Worm (Caenorhabditis elegans) whole organism, L2 larva: ENCODE measurements around the gene D2045.9.

Experiments used
- C34F6.9 ChIP-seq: fragments of 150-350 bp; optimal IDR thresholded peaks from 2 replicates; lab custom pipeline; 2014; ENCODE audit warnings: missing biosample characterization, missing genetic modification characterization
- F13H6.1 ChIP-seq: sonication (generic microtip); optimal IDR thresholded peaks from 2 replicates; lab custom pipeline; 2016; ENCODE audit warnings: missing genetic modification characterization, missing compliant biosample characterization
- R02D3.7 ChIP-seq: fragments of 150-350 bp; optimal IDR thresholded peaks from 2 replicates; lab custom pipeline; 2014; ENCODE audit warnings: missing biosample characterization, missing genetic modification characterization
- Y55F3AM.14 ChIP-seq: fragments of 200-800 bp; sonication (Bioruptor generic); optimal IDR thresholded peaks from 2 replicates; lab custom pipeline; 2018; ENCODE audit warnings: mild to moderate bottlenecking, missing genetic modification characterization, missing compliant biosample characterization
- aly-2 ChIP-seq: fragments of 150-350 bp; optimal IDR thresholded peaks from 2 replicates; lab custom pipeline; 2014; ENCODE audit warnings: missing biosample characterization, missing genetic modification characterization
- ama-1 ChIP-seq: fragments of 150-350 bp; optimal IDR thresholded peaks from 2 replicates; lab custom pipeline; 2018; ENCODE audit warnings: inconsistent platforms
- blmp-1 ChIP-seq: sonication (generic microtip); optimal IDR thresholded peaks from 2 replicates; lab custom pipeline; 2017; ENCODE audit warnings: missing genetic modification characterization, mild to moderate bottlenecking, missing compliant biosample characterization, antibody characterized with exemption, moderate library complexity; ENCODE audit not compliant: insufficient read depth
- ceh-16 ChIP-seq: fragments of 150-350 bp; optimal IDR thresholded peaks from 2 replicates; lab custom pipeline; 2014; ENCODE audit warnings: missing biosample characterization, missing genetic modification characterization
- ceh-82 ChIP-seq: fragments of 150-350 bp; optimal IDR thresholded peaks from 2 replicates; lab custom pipeline; 2014; ENCODE audit warnings: missing biosample characterization, missing genetic modification characterization
- dmd-4 ChIP-seq: sonication (generic microtip); optimal IDR thresholded peaks from 2 replicates; lab custom pipeline; 2017; ENCODE audit warnings: missing biosample characterization, missing genetic modification characterization
- egl-27 ChIP-seq: sonication (generic microtip); optimal IDR thresholded peaks from 3 replicates; lab custom pipeline; 2017; ENCODE audit warnings: missing biosample characterization, missing genetic modification reagents, missing genetic modification characterization
- elt-1 ChIP-seq: fragments of 150-350 bp; optimal IDR thresholded peaks from 2 replicates; lab custom pipeline; 2014; ENCODE audit warnings: missing biosample characterization, missing genetic modification characterization
- fos-1 ChIP-seq: fragments of 150-350 bp; optimal IDR thresholded peaks from 2 replicates; lab custom pipeline; 2014; ENCODE audit warnings: missing biosample characterization, missing genetic modification characterization
- lin-13 ChIP-seq: fragments of 150-350 bp; optimal IDR thresholded peaks from 2 replicates; lab custom pipeline; 2014; ENCODE audit warnings: missing biosample characterization, missing genetic modification reagents, missing genetic modification characterization
- lin-39 ChIP-seq: fragments of 150-350 bp; optimal IDR thresholded peaks from 2 replicates; lab custom pipeline; 2014; ENCODE audit warnings: missing biosample characterization, missing genetic modification reagents, missing genetic modification characterization
- lsy-2 ChIP-seq, 2 experiments: fragments of 150-350 bp in 1 of 2; sonication (generic microtip) in 1 of 2; optimal IDR thresholded peaks; 2 replicates each; lab custom pipeline; 2014 to 2017; ENCODE audit warnings: missing biosample characterization in 2 of 2, missing genetic modification characterization in 2 of 2
- mab-5 ChIP-seq: fragments of 150-350 bp; optimal IDR thresholded peaks from 2 replicates; lab custom pipeline; 2014; ENCODE audit warnings: missing biosample characterization, missing genetic modification characterization
- mdl-1 ChIP-seq, 2 experiments: fragments of 150-350 bp in 1 of 2; sonication (generic microtip) in 1 of 2; optimal IDR thresholded peaks; 2 replicates each; lab custom pipeline; 2017; ENCODE audit warnings: missing biosample characterization in 2 of 2, missing genetic modification characterization in 2 of 2
- nhr-10 ChIP-seq: sonication (generic microtip); optimal IDR thresholded peaks from 2 replicates; lab custom pipeline; 2017; ENCODE audit warnings: missing biosample characterization, missing genetic modification characterization
- nhr-11 ChIP-seq: fragments of 150-350 bp; optimal IDR thresholded peaks from 2 replicates; lab custom pipeline; 2014; ENCODE audit warnings: missing biosample characterization, missing genetic modification characterization
- nhr-12 ChIP-seq: fragments of 150-350 bp; optimal IDR thresholded peaks from 2 replicates; lab custom pipeline; 2014; ENCODE audit warnings: missing biosample characterization, missing genetic modification characterization
- nhr-129 ChIP-seq: fragments of 150-350 bp; optimal IDR thresholded peaks from 2 replicates; lab custom pipeline; 2014; ENCODE audit warnings: missing biosample characterization, missing genetic modification characterization
- nhr-21 ChIP-seq: fragments of 150-350 bp; optimal IDR thresholded peaks from 2 replicates; lab custom pipeline; 2014; ENCODE audit warnings: missing biosample characterization, missing genetic modification characterization
- nhr-23 ChIP-seq: fragments of 150-350 bp; optimal IDR thresholded peaks from 2 replicates; lab custom pipeline; 2014; ENCODE audit warnings: missing biosample characterization, missing genetic modification reagents, missing genetic modification characterization
- nhr-25 ChIP-seq: fragments of 150-350 bp; sonication (generic microtip); optimal IDR thresholded peaks from 3 replicates; lab custom pipeline; 2014; ENCODE audit warnings: missing biosample characterization, missing genetic modification characterization
- nhr-6 ChIP-seq: fragments of 150-350 bp; optimal IDR thresholded peaks from 2 replicates; lab custom pipeline; 2014; ENCODE audit warnings: missing biosample characterization, missing genetic modification characterization
- nhr-77 ChIP-seq: fragments of 150-350 bp; optimal IDR thresholded peaks from 2 replicates; lab custom pipeline; 2014; ENCODE audit warnings: missing biosample characterization, missing genetic modification characterization
- sma-3 ChIP-seq: sonication (generic microtip); optimal IDR thresholded peaks from 2 replicates; lab custom pipeline; 2016; ENCODE audit warnings: missing genetic modification reagents, missing genetic modification characterization, missing compliant biosample characterization
- snpc-4 ChIP-seq: fragments of 150-350 bp; optimal IDR thresholded peaks from 2 replicates; lab custom pipeline; 2014; ENCODE audit warnings: missing biosample characterization, missing genetic modification characterization
- unc-39 ChIP-seq: fragments of 150-350 bp; optimal IDR thresholded peaks from 2 replicates; lab custom pipeline; 2014; ENCODE audit warnings: missing biosample characterization, missing genetic modification characterization
- unc-55 ChIP-seq: fragments of 150-350 bp; sonication (generic microtip); optimal IDR thresholded peaks from 3 replicates; lab custom pipeline; 2014; ENCODE audit warnings: missing biosample characterization, missing genetic modification reagents, missing genetic modification characterization
- unc-62 ChIP-seq: fragments of 150-350 bp; optimal IDR thresholded peaks from 2 replicates; lab custom pipeline; 2014; ENCODE audit warnings: missing biosample characterization, missing genetic modification reagents, missing genetic modification characterization
- ztf-11 ChIP-seq: sonication (generic microtip); optimal IDR thresholded peaks from 2 replicates; lab custom pipeline; 2017; ENCODE audit warnings: missing biosample characterization, missing genetic modification characterization
- ztf-4 ChIP-seq: fragments of 150-350 bp; optimal IDR thresholded peaks from 2 replicates; lab custom pipeline; 2014; ENCODE audit warnings: missing biosample characterization, missing genetic modification characterization

D2045.9 gene

ce11 chrIII:10518884-10519283 is 43.8 kb downstream of the D2045.9 start:
- TF ChIP-seq fos-1 (tag; lab: Kevin White, UChicago): no peak
- TF ChIP-seq blmp-1 (tag; lab: Kevin White, UChicago): no peak
- no peak for TF ChIP-seq lin-13 (GFP tag; lab: Kevin White, UChicago)
- no peak for TF ChIP-seq nhr-25
- no peak for TF ChIP-seq nhr-23 (tag; lab: Kevin White, UChicago)
- TF ChIP-seq ztf-4: no peak
- TF ChIP-seq ceh-82 (tag; lab: Kevin White, UChicago): no peak
- no peak for TF ChIP-seq nhr-10 (tag; lab: Kevin White, UChicago)
- TF ChIP-seq mab-5 (tag; lab: Kevin White, UChicago): no peak
- no peak for TF ChIP-seq sma-3 (GFP tag; lab: Kevin White, UChicago)
- no peak for TF ChIP-seq dmd-4 (tag; lab: Kevin White, UChicago)

ce11 chrIII:10519615-10520014 is 44.6 kb downstream of the D2045.9 start:
- TF ChIP-seq egl-27 (tag; lab: Kevin White, UChicago) (no peak), nhr-21 (tag; lab: Kevin White, UChicago) (no peak), R02D3.7 (tag; lab: Kevin White, UChicago) (no peak), nhr-11 (no peak), F13H6.1 (tag; lab: Kevin White, UChicago) (no peak), nhr-25 (no peak), ztf-11 (tag; lab: Kevin White, UChicago) (no peak), unc-62 (GFP tag; lab: Kevin White, UChicago) (no peak), lin-39 (tag; lab: Kevin White, UChicago) (no peak), aly-2 (tag; lab: Kevin White, UChicago) (no peak)

- peak; percentile 6 for TF ChIP-seq C34F6.9 (tag; lab: Kevin White, UChicago)
- peak in 1 of 2 experiments; percentile 7 for TF ChIP-seq lsy-2 (tag; optimal IDR thresholded peaks at IDR 0.05; lab: Kevin White, UChicago)
- TF ChIP-seq F13H6.1 (tag; lab: Kevin White, UChicago): peak; percentile 61
- TF ChIP-seq unc-39: no peak
- TF ChIP-seq nhr-6 (tag; lab: Kevin White, UChicago): no peak
- TF ChIP-seq lin-39 (tag; lab: Kevin White, UChicago): no peak
- peak; percentile 14 for TF ChIP-seq nhr-129 (tag; lab: Kevin White, UChicago)
- no peak for TF ChIP-seq ceh-16 (tag; lab: Kevin White, UChicago)
- TF ChIP-seq fos-1 (tag; lab: Kevin White, UChicago): no peak
- no peak for TF ChIP-seq dmd-4 (tag; lab: Kevin White, UChicago)
- no peak for TF ChIP-seq egl-27 (tag; lab: Kevin White, UChicago)
- no peak for TF ChIP-seq nhr-11
- no peak for TF ChIP-seq elt-1 (tag; lab: Kevin White, UChicago)
- no peak for TF ChIP-seq nhr-77 (tag; lab: Kevin White, UChicago)
- TF ChIP-seq blmp-1 (tag; lab: Kevin White, UChicago): no peak
- no peak for TF ChIP-seq sma-3 (GFP tag; lab: Kevin White, UChicago)
- no peak for TF ChIP-seq Y55F3AM.14
Observed at ce11 chrIII:10520523-10520922, 45.5 kb downstream of the D2045.9 start, which contains the start of gene unc-49. Gene unc-49 (plus strand): TSS chrIII:10520762.

- no peak for TF ChIP-seq unc-62 (GFP tag; lab: Kevin White, UChicago)
- no peak for TF ChIP-seq lin-13 (GFP tag; lab: Kevin White, UChicago)
- TF ChIP-seq nhr-12 (tag; lab: Kevin White, UChicago): no peak
- no peak for TF ChIP-seq nhr-77 (tag; lab: Kevin White, UChicago)
- TF ChIP-seq mab-5 (tag; lab: Kevin White, UChicago): no peak
- no peak for TF ChIP-seq ama-1 (lab: Kevin White, UChicago)
- TF ChIP-seq snpc-4 (tag; lab: Kevin White, UChicago): no peak
- TF ChIP-seq C34F6.9 (tag; lab: Kevin White, UChicago): no peak
- TF ChIP-seq elt-1 (tag; lab: Kevin White, UChicago): no peak
- no peak for TF ChIP-seq Y55F3AM.14
- no peak for TF ChIP-seq nhr-21 (tag; lab: Kevin White, UChicago)
Observed at ce11 chrIII:10521219-10521618, 46.2 kb downstream of the D2045.9 start.

ce11 chrIII:10523025-10523424 is 48.0 kb downstream of the D2045.9 start:
- peak; percentile 72 for TF ChIP-seq mab-5 (tag; lab: Kevin White, UChicago)
- no peak for TF ChIP-seq mdl-1 (tag; optimal IDR thresholded peaks at IDR 0.05; lab: Kevin White, UChicago)
- TF ChIP-seq unc-55 (GFP tag; lab: Kevin White, UChicago): peak; percentile 75
